Worm (Caenorhabditis elegans) whole organism, late embryonic: Measurements from ENCODE around the gene srg-54.
"Not testable (repeated sequence)": the region's sequence is repeated elsewhere in the genome, so short reads cannot be mapped to it uniquely, and the experiment has no call there.

Experiments
- C38D4.7 ChIP-seq: fragments of 200-800 bp; sonication (Bioruptor generic); optimal IDR thresholded peaks from 2 replicates; lab custom pipeline; 2018; ENCODE audit warnings: mild to moderate bottlenecking, missing genetic modification characterization, moderate library complexity, missing compliant biosample characterization
- K02D7.2 ChIP-seq: sonication (generic microtip); optimal IDR thresholded peaks from 2 replicates; lab custom pipeline; 2017; ENCODE audit warnings: mild to moderate bottlenecking, missing genetic modification characterization, missing compliant biosample characterization
- K09A11.1 ChIP-seq: sonication (generic microtip); optimal IDR thresholded peaks from 2 replicates; lab custom pipeline; 2017; ENCODE audit warnings: antibody characterized with exemption, mild to moderate bottlenecking, missing genetic modification characterization, missing compliant biosample characterization; ENCODE audit not compliant: insufficient read depth
- ahr-1 ChIP-seq: sonication (generic microtip); optimal IDR thresholded peaks from 2 replicates; lab custom pipeline; 2016; ENCODE audit warnings: missing genetic modification characterization, missing compliant biosample characterization
- ceh-18 ChIP-seq: sonication (generic microtip); optimal IDR thresholded peaks from 2 replicates; lab custom pipeline; 2016; ENCODE audit warnings: missing genetic modification characterization, missing compliant biosample characterization
- ceh-2 ChIP-seq: sonication (generic microtip); optimal IDR thresholded peaks from 2 replicates; lab custom pipeline; 2016; ENCODE audit warnings: missing genotype, missing genetic modification characterization, missing compliant biosample characterization
- ceh-31 ChIP-seq: sonication (generic microtip); optimal IDR thresholded peaks from 2 replicates; lab custom pipeline; 2016; ENCODE audit warnings: missing genetic modification characterization, missing compliant biosample characterization
- ceh-45 ChIP-seq: fragments of 200-800 bp; sonication (Bioruptor generic); IDR thresholded peaks from 2 replicates; pipeline ENCODE4 v1.3.6; 2022; ENCODE audit warnings: missing genetic modification reagents, missing genetic modification characterization, missing compliant biosample characterization
- ceh-9 ChIP-seq: sonication (generic microtip); optimal IDR thresholded peaks from 2 replicates; lab custom pipeline; 2016; ENCODE audit warnings: mild to moderate bottlenecking, missing genetic modification characterization, inconsistent platforms, missing compliant biosample characterization
- dve-1 ChIP-seq: sonication (generic microtip); optimal IDR thresholded peaks from 2 replicates; lab custom pipeline; 2017; ENCODE audit warnings: antibody characterized with exemption, mild to moderate bottlenecking, missing genetic modification characterization, missing compliant biosample characterization
- elt-2 ChIP-seq: sonication (generic microtip); optimal IDR thresholded peaks from 2 replicates; lab custom pipeline; 2016; ENCODE audit warnings: missing genetic modification reagents, missing genetic modification characterization, missing compliant biosample characterization
- elt-4 ChIP-seq: sonication (generic microtip); optimal IDR thresholded peaks from 2 replicates; lab custom pipeline; 2016; ENCODE audit warnings: missing genetic modification characterization, missing compliant biosample characterization
- gmeb-2 ChIP-seq: sonication (generic microtip); optimal IDR thresholded peaks from 2 replicates; lab custom pipeline; 2016; ENCODE audit warnings: missing genetic modification characterization, inconsistent platforms, missing compliant biosample characterization
- hlh-13 ChIP-seq: fragments of 200-800 bp; sonication (Bioruptor generic); optimal IDR thresholded peaks from 2 replicates; lab custom pipeline; 2018; ENCODE audit warnings: mild to moderate bottlenecking, missing genetic modification characterization, missing compliant biosample characterization
- hlh-8 ChIP-seq: sonication (generic microtip); optimal IDR thresholded peaks from 2 replicates; lab custom pipeline; 2016; ENCODE audit warnings: missing genotype, missing genetic modification characterization, missing compliant biosample characterization
- lim-6 ChIP-seq: sonication (generic microtip); optimal IDR thresholded peaks from 2 replicates; lab custom pipeline; 2016; ENCODE audit warnings: missing genetic modification characterization, missing compliant biosample characterization
- nhr-11 ChIP-seq: fragments of 150-350 bp; optimal IDR thresholded peaks from 2 replicates; lab custom pipeline; 2014; ENCODE audit warnings: missing biosample characterization, missing genetic modification characterization
- npax-4 ChIP-seq: sonication (generic microtip); optimal IDR thresholded peaks from 2 replicates; lab custom pipeline; 2016; ENCODE audit warnings: missing genetic modification characterization, missing compliant biosample characterization
- odd-2 ChIP-seq: sonication (generic microtip); optimal IDR thresholded peaks from 2 replicates; lab custom pipeline; 2017; ENCODE audit warnings: antibody characterized with exemption, mild to moderate bottlenecking, missing genetic modification characterization, missing compliant biosample characterization
- pag-3 ChIP-seq: sonication (generic microtip); optimal IDR thresholded peaks from 2 replicates; lab custom pipeline; 2016; ENCODE audit warnings: missing compliant biosample characterization, missing genetic modification characterization, borderline replicate concordance
- pat-9 ChIP-seq: fragments of 200-800 bp; sonication (Bioruptor generic); optimal IDR thresholded peaks from 2 replicates; lab custom pipeline; 2018; ENCODE audit warnings: mild to moderate bottlenecking, missing genetic modification characterization, moderate library complexity, missing compliant biosample characterization
- pqm-1 ChIP-seq: sonication (generic microtip); optimal IDR thresholded peaks from 2 replicates; lab custom pipeline; 2016; ENCODE audit warnings: missing genetic modification characterization, missing compliant biosample characterization
- ref-2 ChIP-seq: sonication (generic microtip); optimal IDR thresholded peaks from 2 replicates; lab custom pipeline; 2016; ENCODE audit warnings: missing genetic modification characterization, missing compliant biosample characterization
- rnt-1 ChIP-seq: sonication (generic microtip); optimal IDR thresholded peaks from 2 replicates; lab custom pipeline; 2016; ENCODE audit warnings: missing genetic modification characterization, missing compliant biosample characterization
- sox-4 ChIP-seq: sonication (generic microtip); optimal IDR thresholded peaks from 2 replicates; lab custom pipeline; 2017; ENCODE audit warnings: mild to moderate bottlenecking, missing genetic modification characterization, inconsistent platforms, missing compliant biosample characterization
- tbx-2 ChIP-seq: sonication (generic microtip); optimal IDR thresholded peaks from 2 replicates; lab custom pipeline; 2016; ENCODE audit warnings: missing genetic modification characterization, missing compliant biosample characterization
- ttx-3 ChIP-seq: sonication (generic microtip); optimal IDR thresholded peaks from 2 replicates; lab custom pipeline; 2016; ENCODE audit warnings: missing genetic modification reagents, missing genetic modification characterization, missing compliant biosample characterization
- unc-3 ChIP-seq, 2 experiments: fragments of 200-800 bp in 1 of 2; sonication (Bioruptor generic) in 1 of 2; sonication (generic microtip) in 1 of 2; conservative IDR thresholded peaks in 1 of 2; optimal IDR thresholded peaks in 1 of 2; 2 replicates each; pipeline versions ENCODE4 v1.3.6 to Lab custom; 2016 to 2022; ENCODE audit warnings: missing compliant biosample characterization in 2 of 2, missing genetic modification characterization in 2 of 2, missing genetic modification reagents in 1 of 2
- unc-42 ChIP-seq: sonication (generic microtip); optimal IDR thresholded peaks from 2 replicates; lab custom pipeline; 2016; ENCODE audit warnings: missing genotype, missing genetic modification characterization, missing compliant biosample characterization
- ztf-16 ChIP-seq: sonication (generic microtip); optimal IDR thresholded peaks from 2 replicates; lab custom pipeline; 2017; ENCODE audit warnings: missing genetic modification characterization, missing compliant biosample characterization

srg-54 gene

DNA sequence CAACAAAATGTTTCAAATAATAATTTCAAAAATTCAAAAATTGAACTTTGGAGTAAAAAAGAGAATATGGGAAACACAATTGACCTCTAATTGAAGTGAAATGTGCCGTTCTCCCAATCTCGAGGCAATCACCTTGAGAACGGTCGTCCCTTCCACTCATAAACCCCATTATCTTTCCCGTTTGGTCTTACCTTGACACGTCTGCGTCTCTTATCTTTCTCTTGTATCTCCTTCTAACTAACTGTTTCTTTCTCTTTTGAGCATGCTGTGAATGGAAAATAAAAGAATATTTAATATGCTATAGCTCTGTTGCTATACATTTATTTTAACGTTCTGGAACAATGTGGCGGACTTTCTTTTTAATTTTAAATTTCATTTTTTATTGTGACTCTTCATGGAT, 24.5 kb downstream of the srg-54 start, which contains the start of gene H12D21.10:
Gene H12D21.10 (plus strand): TSS at position 260 of the 400 bp plus-strand sequence.
- TF ChIP-seq ttx-3 (tag; lab: Kevin White, UChicago) (no peak), elt-4 (no peak), ahr-1 (tag; lab: Kevin White, UChicago) (no peak), ceh-31 (tag; lab: Kevin White, UChicago) (peak; percentile 34), C38D4.7 (GFP tag; lab: Kevin White, UChicago) (no peak)

DNA sequence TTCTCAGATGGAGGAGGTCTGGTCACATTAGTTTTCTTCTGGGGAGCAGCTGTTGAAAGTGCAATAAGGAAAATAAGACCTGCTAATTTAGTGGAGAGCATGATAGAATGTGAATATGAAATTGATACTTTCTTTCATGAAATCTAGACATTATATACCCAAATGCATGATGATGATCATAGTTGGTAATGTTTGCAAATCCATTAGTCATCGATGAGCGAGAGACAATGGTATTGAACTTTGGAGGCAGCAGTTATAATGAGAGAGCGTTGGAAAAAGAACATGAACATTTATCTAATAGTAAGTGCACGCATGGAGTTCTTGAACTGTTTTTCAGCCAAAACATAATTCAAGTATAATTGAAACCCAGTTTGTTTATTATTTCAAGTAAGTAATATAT, 26.3 kb downstream of the srg-54 start, which contains the start of gene H12D21.6:
Gene H12D21.6 (minus strand): TSS at position 101 of the 400 bp plus-strand sequence.
- no peak for TF ChIP-seq ztf-16 (tag; lab: Kevin White, UChicago)
- TF ChIP-seq ceh-45 (GFP tag; lab: Robert Waterston, UW): no peak
- no peak for TF ChIP-seq lim-6 (tag; lab: Kevin White, UChicago)
- no peak for TF ChIP-seq npax-4
- TF ChIP-seq elt-2: no peak
- no peak for TF ChIP-seq pqm-1 (tag; lab: Kevin White, UChicago)
- no peak for TF ChIP-seq sox-4 (tag; lab: Kevin White, UChicago)
- no peak for TF ChIP-seq ceh-2 (tag; lab: Kevin White, UChicago)
- no peak for TF ChIP-seq tbx-2 (tag; lab: Kevin White, UChicago)
- no peak for TF ChIP-seq pag-3
- no peak for TF ChIP-seq ceh-18
- TF ChIP-seq ref-2 (tag; lab: Kevin White, UChicago): no peak
- TF ChIP-seq ahr-1 (tag; lab: Kevin White, UChicago): no peak
- no peak for TF ChIP-seq hlh-8 (tag; lab: Kevin White, UChicago)
- TF ChIP-seq nhr-11 (tag; lab: Kevin White, UChicago): no peak
- TF ChIP-seq gmeb-2: no peak
- no peak for TF ChIP-seq hlh-13

ce11 chrV:14895557-14895956, 28.4 kb downstream of the srg-54 start, which contains the start of gene mpst-3:
mpst-3 (plus strand) TSS chrV:14895647.
- TF ChIP-seq ceh-9 (no peak), rnt-1 (tag; lab: Kevin White, UChicago) (no peak), K09A11.1 (tag; lab: Kevin White, UChicago) (no peak), K02D7.2 (no peak), ceh-2 (tag; lab: Kevin White, UChicago) (no peak), unc-42 (tag; lab: Kevin White, UChicago) (no peak)

DNA sequence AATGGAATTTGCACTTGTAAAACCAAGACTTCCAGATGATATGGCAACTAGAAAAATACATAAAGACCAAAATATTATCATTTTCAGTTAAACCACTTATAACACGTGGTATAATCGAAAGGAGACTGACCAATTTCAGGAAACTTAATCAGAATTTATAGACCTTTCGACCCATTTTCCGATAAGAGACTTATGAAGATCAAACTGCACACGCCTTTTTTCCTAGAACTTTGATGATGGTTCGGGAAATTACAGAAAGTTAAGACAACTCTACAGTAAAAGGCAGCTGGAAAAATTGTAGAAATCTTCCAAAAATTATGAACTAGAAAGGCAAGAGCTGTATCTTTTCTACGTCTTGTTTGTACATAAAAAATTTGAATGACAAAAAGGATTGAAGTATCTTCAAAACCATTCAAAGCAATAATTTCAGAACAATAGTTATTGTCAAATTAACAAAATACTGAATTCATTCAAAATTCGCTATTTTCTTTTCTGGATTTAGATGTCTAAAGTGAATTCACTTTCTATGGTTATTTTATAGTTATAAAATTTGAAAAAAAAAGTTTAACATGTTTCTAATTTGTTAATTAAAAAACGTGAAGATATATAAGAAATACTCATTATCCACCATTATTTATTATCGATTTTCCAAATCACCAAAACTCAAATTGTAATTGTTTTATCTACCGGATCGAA, 30.5 kb downstream of the srg-54 start, which contains the start of the genes mpst-2 and H12D21.5:
Gene mpst-2 (minus strand): TSS at position 101 of the 696 bp plus-strand sequence.
Gene H12D21.5 (plus strand): TSS at position 646 of the 696 bp plus-strand sequence.
- TF ChIP-seq ahr-1 (tag; lab: Kevin White, UChicago): no peak

- not testable (repeated sequence) for TF ChIP-seq pat-9 (tag; lab: Kevin White, UChicago); odd-2 (tag; lab: Kevin White, UChicago); C38D4.7 (GFP tag; lab: Kevin White, UChicago)
Observed at ce11 chrV:14890782-14891181, 33.2 kb downstream of the srg-54 start, which contains the start of gene nspa-2. nspa-2 (plus strand) TSS chrV:14891082.

ce11 chrV:14877242-14877819, 46.7 kb downstream of the srg-54 start:
- no peak for TF ChIP-seq dve-1 (tag; lab: Kevin White, UChicago)
- no peak for TF ChIP-seq C38D4.7 (GFP tag; lab: Kevin White, UChicago)
- no peak for TF ChIP-seq tbx-2 (tag; lab: Kevin White, UChicago)
- no peak for TF ChIP-seq K02D7.2
- no peak for TF ChIP-seq ahr-1 (tag; lab: Kevin White, UChicago)
- no peak for TF ChIP-seq unc-3 (GFP tag; conservative IDR thresholded peaks at IDR 0.05; lab: Robert Waterston, UW)
- no peak for TF ChIP-seq unc-3 (tag; optimal IDR thresholded peaks at IDR 0.05; lab: Kevin White, UChicago)
